Fruit fly (Drosophila melanogaster): Measurements from ENCODE around the gene SrpRbeta.

DNA sequence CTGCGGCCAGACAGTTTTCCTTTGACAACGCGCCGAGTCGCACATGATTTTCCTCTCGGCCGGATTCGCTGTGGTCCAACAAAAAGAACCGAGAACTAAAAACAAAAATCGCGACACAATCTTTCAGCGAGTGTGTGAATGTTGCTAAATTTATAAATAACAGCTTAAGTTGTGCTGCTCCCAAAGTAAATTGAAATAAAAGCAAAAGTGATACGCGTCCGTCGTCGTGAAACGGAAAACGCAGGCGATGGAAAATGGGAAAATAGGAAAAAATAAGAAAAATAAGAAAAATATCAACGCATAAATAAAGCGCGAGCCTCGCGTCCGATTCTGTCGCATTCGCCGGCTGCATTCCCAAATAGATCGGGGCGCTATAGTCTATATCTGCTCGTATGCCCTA, 33.6 kb upstream of the SrpRbeta start, which contains the start of gene Fhos:
- no peak for TF ChIP-seq CG4318 (GFP tag; optimal IDR thresholded peaks at IDR 0.05)
- no peak for TF ChIP-seq CG6854 (GFP tag; optimal IDR thresholded peaks at IDR 0.05)
- TF ChIP-seq Gug (GFP tag; IDR thresholded peaks at IDR 0.05) = no peak
- TF ChIP-seq salr (GFP tag; optimal IDR thresholded peaks at IDR 0.05) = no peak
- no peak for TF ChIP-seq vri (GFP tag; optimal IDR thresholded peaks at IDR 0.05)

All from whole organism, prepupa.